Worm (Caenorhabditis elegans) whole organism, late embryonic: ENCODE results near the gene oac-39.
A peak's percentile ranks its signal among the peaks of the same experiment; 100 is the strongest.
"Not testable (repeated sequence)": the region's sequence is repeated elsewhere in the genome, so short reads cannot be mapped to it uniquely, and the experiment has no call there.

Experiments
- C08G9.2 ChIP-seq: sonication (generic microtip); optimal IDR thresholded peaks from 2 replicates; lab custom pipeline; 2016; ENCODE audit warnings: mild to moderate bottlenecking, missing genetic modification characterization, moderate library complexity, missing compliant biosample characterization
- C38D4.7 ChIP-seq: fragments of 200-800 bp; sonication (Bioruptor generic); optimal IDR thresholded peaks from 2 replicates; lab custom pipeline; 2018; ENCODE audit warnings: mild to moderate bottlenecking, missing genetic modification characterization, moderate library complexity, missing compliant biosample characterization
- K02D7.2 ChIP-seq: sonication (generic microtip); optimal IDR thresholded peaks from 2 replicates; lab custom pipeline; 2017; ENCODE audit warnings: mild to moderate bottlenecking, missing genetic modification characterization, missing compliant biosample characterization
- ceh-14 ChIP-seq: sonication (generic microtip); optimal IDR thresholded peaks from 2 replicates; lab custom pipeline; 2016; ENCODE audit warnings: missing genotype, missing genetic modification characterization, missing compliant biosample characterization
- ceh-18 ChIP-seq: sonication (generic microtip); optimal IDR thresholded peaks from 2 replicates; lab custom pipeline; 2016; ENCODE audit warnings: missing genetic modification characterization, missing compliant biosample characterization
- ceh-24 ChIP-seq: sonication (generic microtip); optimal IDR thresholded peaks from 2 replicates; lab custom pipeline; 2016; ENCODE audit warnings: mild to moderate bottlenecking, missing genetic modification characterization, missing compliant biosample characterization
- ceh-30 ChIP-seq: fragments of 150-350 bp; optimal IDR thresholded peaks from 2 replicates; lab custom pipeline; 2014; ENCODE audit warnings: missing biosample characterization, missing genetic modification characterization
- ceh-31 ChIP-seq: sonication (generic microtip); optimal IDR thresholded peaks from 2 replicates; lab custom pipeline; 2016; ENCODE audit warnings: missing genetic modification characterization, missing compliant biosample characterization
- ceh-34 ChIP-seq: sonication (generic microtip); optimal IDR thresholded peaks from 2 replicates; lab custom pipeline; 2016; ENCODE audit warnings: mild to moderate bottlenecking, missing genetic modification characterization, missing compliant biosample characterization
- ceh-48 ChIP-seq: sonication (generic microtip); optimal IDR thresholded peaks from 2 replicates; lab custom pipeline; 2016; ENCODE audit warnings: missing genetic modification characterization, inconsistent platforms, missing compliant biosample characterization
- dmd-4 ChIP-seq: sonication (generic microtip); optimal IDR thresholded peaks from 2 replicates; lab custom pipeline; 2016; ENCODE audit warnings: borderline replicate concordance, missing genetic modification characterization, missing compliant biosample characterization
- elt-2 ChIP-seq: sonication (generic microtip); optimal IDR thresholded peaks from 2 replicates; lab custom pipeline; 2016; ENCODE audit warnings: missing genetic modification reagents, missing genetic modification characterization, missing compliant biosample characterization
- elt-4 ChIP-seq: sonication (generic microtip); optimal IDR thresholded peaks from 2 replicates; lab custom pipeline; 2016; ENCODE audit warnings: missing genetic modification characterization, missing compliant biosample characterization
- ets-4 ChIP-seq: sonication (generic microtip); optimal IDR thresholded peaks from 2 replicates; lab custom pipeline; 2016; ENCODE audit warnings: missing genetic modification characterization, missing compliant biosample characterization
- fkh-6 ChIP-seq: sonication (generic microtip); optimal IDR thresholded peaks from 2 replicates; lab custom pipeline; 2016; ENCODE audit warnings: missing genetic modification characterization, missing compliant biosample characterization
- gmeb-2 ChIP-seq: sonication (generic microtip); optimal IDR thresholded peaks from 2 replicates; lab custom pipeline; 2016; ENCODE audit warnings: missing genetic modification characterization, inconsistent platforms, missing compliant biosample characterization
- hlh-15 ChIP-seq: sonication (generic microtip); optimal IDR thresholded peaks from 2 replicates; lab custom pipeline; 2016; ENCODE audit warnings: missing genetic modification characterization, missing compliant biosample characterization
- hlh-8 ChIP-seq: sonication (generic microtip); optimal IDR thresholded peaks from 2 replicates; lab custom pipeline; 2016; ENCODE audit warnings: missing genotype, missing genetic modification characterization, missing compliant biosample characterization
- lim-6 ChIP-seq: sonication (generic microtip); optimal IDR thresholded peaks from 2 replicates; lab custom pipeline; 2016; ENCODE audit warnings: missing genetic modification characterization, missing compliant biosample characterization
- nfya-1 ChIP-seq: sonication (generic microtip); optimal IDR thresholded peaks from 2 replicates; lab custom pipeline; 2017; ENCODE audit warnings: missing genetic modification characterization, mild to moderate bottlenecking, missing compliant biosample characterization, antibody characterized with exemption, moderate library complexity
- nhr-11 ChIP-seq: fragments of 150-350 bp; optimal IDR thresholded peaks from 2 replicates; lab custom pipeline; 2014; ENCODE audit warnings: missing biosample characterization, missing genetic modification characterization
- nhr-232 ChIP-seq: sonication (generic microtip); optimal IDR thresholded peaks from 2 replicates; lab custom pipeline; 2016; ENCODE audit warnings: missing genetic modification characterization, missing compliant biosample characterization
- npax-4 ChIP-seq: sonication (generic microtip); optimal IDR thresholded peaks from 2 replicates; lab custom pipeline; 2016; ENCODE audit warnings: missing genetic modification characterization, missing compliant biosample characterization
- pat-9 ChIP-seq: fragments of 200-800 bp; sonication (Bioruptor generic); optimal IDR thresholded peaks from 2 replicates; lab custom pipeline; 2018; ENCODE audit warnings: mild to moderate bottlenecking, missing genetic modification characterization, moderate library complexity, missing compliant biosample characterization
- pax-1 ChIP-seq: fragments of 150-350 bp; optimal IDR thresholded peaks from 2 replicates; lab custom pipeline; 2014; ENCODE audit warnings: missing biosample characterization, missing genetic modification characterization
- pha-4 ChIP-seq: fragments of 150-350 bp; optimal IDR thresholded peaks from 2 replicates; lab custom pipeline; 2018; ENCODE audit warnings: missing biosample characterization, missing genetic modification reagents, missing genetic modification characterization
- sdc-2 ChIP-seq: sonication (generic microtip); optimal IDR thresholded peaks from 2 replicates; lab custom pipeline; 2016; ENCODE audit warnings: missing genotype, missing genetic modification characterization, missing compliant biosample characterization
- tbx-7 ChIP-seq: sonication (generic microtip); optimal IDR thresholded peaks from 2 replicates; lab custom pipeline; 2016; ENCODE audit warnings: missing genotype, missing genetic modification characterization, missing compliant biosample characterization
- ttx-3 ChIP-seq: sonication (generic microtip); optimal IDR thresholded peaks from 2 replicates; lab custom pipeline; 2016; ENCODE audit warnings: missing genetic modification reagents, missing genetic modification characterization, missing compliant biosample characterization
- unc-3 ChIP-seq, 2 experiments: fragments of 200-800 bp in 1 of 2; sonication (Bioruptor generic) in 1 of 2; sonication (generic microtip) in 1 of 2; conservative IDR thresholded peaks in 1 of 2; optimal IDR thresholded peaks in 1 of 2; 2 replicates each; pipeline versions ENCODE4 v1.3.6 to Lab custom; 2016 to 2022; ENCODE audit warnings: missing compliant biosample characterization in 2 of 2, missing genetic modification characterization in 2 of 2, missing genetic modification reagents in 1 of 2
- unc-42 ChIP-seq: sonication (generic microtip); optimal IDR thresholded peaks from 2 replicates; lab custom pipeline; 2016; ENCODE audit warnings: missing genotype, missing genetic modification characterization, missing compliant biosample characterization
- unc-86 ChIP-seq: sonication (generic microtip); optimal IDR thresholded peaks from 2 replicates; lab custom pipeline; 2016; ENCODE audit warnings: missing genetic modification characterization, missing compliant biosample characterization
- zip-5 ChIP-seq: sonication (generic microtip); optimal IDR thresholded peaks from 2 replicates; lab custom pipeline; 2016; ENCODE audit warnings: missing genetic modification characterization, missing compliant biosample characterization
- ztf-16 ChIP-seq: sonication (generic microtip); optimal IDR thresholded peaks from 2 replicates; lab custom pipeline; 2017; ENCODE audit warnings: missing genetic modification characterization, missing compliant biosample characterization

oac-39 gene

ce11 chrV:268007-268406 lies 16.5 kb upstream of the oac-39 start, which contains the start of gene lgc-26:
Gene lgc-26 (plus strand): TSS chrV:268307.
- no peak for TF ChIP-seq ceh-18
- no peak for TF ChIP-seq npax-4 (tag; lab: Kevin White, UChicago)
- TF ChIP-seq hlh-8 (tag; lab: Kevin White, UChicago) = no peak
- no peak for TF ChIP-seq lim-6 (tag; lab: Kevin White, UChicago)
- TF ChIP-seq dmd-4 (tag; lab: Kevin White, UChicago) = no peak
- TF ChIP-seq unc-86 (tag; lab: Kevin White, UChicago) = no peak
- TF ChIP-seq ceh-30 = no peak
- TF ChIP-seq nhr-232 = no peak
- TF ChIP-seq pha-4 = no peak
- TF ChIP-seq ztf-16 (tag; lab: Kevin White, UChicago) = no peak
- TF ChIP-seq ceh-34 = no peak
- no peak for TF ChIP-seq ets-4 (tag; lab: Kevin White, UChicago)
- no peak for TF ChIP-seq ceh-14 (tag; lab: Kevin White, UChicago)
- TF ChIP-seq tbx-7 (tag; lab: Kevin White, UChicago) = no peak
- no peak for TF ChIP-seq gmeb-2
- no peak for TF ChIP-seq ttx-3 (tag; lab: Kevin White, UChicago)
- TF ChIP-seq sdc-2 (tag; lab: Kevin White, UChicago) = no peak

DNA sequence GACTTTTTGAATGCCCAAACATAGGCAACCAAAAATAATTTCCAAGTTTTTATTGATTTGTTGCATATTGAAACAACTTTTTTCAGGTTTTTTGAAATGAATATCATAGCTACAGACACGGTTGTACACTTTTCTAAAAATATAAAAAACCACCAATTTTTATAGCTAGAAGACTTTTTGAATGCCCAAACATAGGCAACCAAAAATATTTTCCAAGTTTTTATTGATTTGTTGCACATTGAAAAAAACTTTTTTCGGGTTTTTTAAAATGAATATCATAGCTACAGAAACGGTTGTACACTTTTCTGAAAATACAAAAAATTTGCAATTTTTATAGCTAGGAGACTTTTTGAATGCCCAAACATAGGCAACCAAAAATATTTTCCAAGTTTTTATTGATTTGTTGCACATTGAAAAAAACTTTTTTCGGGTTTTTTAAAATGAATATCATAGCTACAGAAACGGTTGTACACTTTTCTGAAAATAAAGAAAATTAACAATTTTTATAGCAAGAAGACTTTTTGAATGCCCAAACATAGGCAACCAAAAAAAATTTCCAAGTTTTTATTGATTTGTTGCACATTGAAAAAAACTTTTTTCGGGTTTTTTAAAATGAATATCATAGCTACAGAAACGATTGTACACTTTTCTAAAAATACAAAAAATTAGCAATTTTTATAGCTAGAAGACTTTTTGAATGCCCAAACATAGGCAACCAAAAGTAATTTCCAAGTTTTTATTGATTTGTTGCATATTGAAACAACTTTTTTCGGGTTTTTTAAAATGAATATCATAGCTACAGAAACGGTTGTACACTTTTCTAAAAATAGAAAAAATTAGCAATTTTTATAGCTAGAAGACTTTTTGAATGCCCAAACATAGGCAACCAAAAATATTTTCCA lies 13.8 kb upstream of the oac-39 start:
- TF ChIP-seq K02D7.2 (tag; lab: Kevin White, UChicago) (peak; percentile 97), nhr-11 (tag; lab: Kevin White, UChicago) (peak; percentile 59), elt-2 (tag; lab: Kevin White, UChicago) (peak; percentile 31), zip-5 (tag; lab: Kevin White, UChicago) (peak; percentile 69), unc-86 (tag; lab: Kevin White, UChicago) (peak; percentile 72), ceh-48 (tag; lab: Kevin White, UChicago) (peak; percentile 92), ceh-24 (tag; lab: Kevin White, UChicago) (peak; percentile 90), ztf-16 (tag; lab: Kevin White, UChicago) (peak; percentile 77), hlh-15 (peak; percentile 75), unc-3 (tag; optimal IDR thresholded peaks at IDR 0.05; lab: Kevin White, UChicago) (peak; percentile 93), pat-9 (tag; lab: Kevin White, UChicago) (peak; percentile 69), npax-4 (tag; lab: Kevin White, UChicago) (peak; percentile 93), ttx-3 (tag; lab: Kevin White, UChicago) (peak; percentile 67), gmeb-2 (peak; percentile 85)
- not testable (repeated sequence) for TF ChIP-seq unc-3 (GFP tag; conservative IDR thresholded peaks at IDR 0.05; lab: Robert Waterston, UW)

- no peak for TF ChIP-seq unc-42 (tag; lab: Kevin White, UChicago)
- no peak for TF ChIP-seq pax-1 (tag; lab: Kevin White, UChicago)
- TF ChIP-seq dmd-4 (tag; lab: Kevin White, UChicago) = no peak
- no peak for TF ChIP-seq hlh-15
- TF ChIP-seq C38D4.7 (GFP tag; lab: Kevin White, UChicago) = no peak
- TF ChIP-seq elt-4 = no peak
- no peak for TF ChIP-seq pha-4
- TF ChIP-seq C08G9.2 (tag; lab: Kevin White, UChicago) = no peak
- no peak for TF ChIP-seq ceh-31 (tag; lab: Kevin White, UChicago)
- TF ChIP-seq K02D7.2 (tag; lab: Kevin White, UChicago) = no peak
- no peak for TF ChIP-seq fkh-6 (tag; lab: Kevin White, UChicago)
- TF ChIP-seq nfya-1 (tag; lab: Kevin White, UChicago) = no peak
Measured at ce11 chrV:260334-260733, 8.8 kb upstream of the oac-39 start.

- no peak for TF ChIP-seq elt-2 (tag; lab: Kevin White, UChicago)
- no peak for TF ChIP-seq C38D4.7 (GFP tag; lab: Kevin White, UChicago)
Measured at ce11 chrV:258730-259129, 7.2 kb upstream of the oac-39 start, which contains the start of gene nhr-204. Gene nhr-204 (minus strand): TSS chrV:258830.
